Worm (Caenorhabditis elegans) whole organism, L1 larva: ENCODE results near the gene nhr-96.

ENCODE experiments used
- C16A3.4 ChIP-seq: fragments of 150-350 bp; optimal IDR thresholded peaks from 2 replicates; lab custom pipeline; 2014; ENCODE audit warnings: missing biosample characterization, missing genetic modification characterization
- F16B12.6 ChIP-seq: fragments of 150-350 bp; optimal IDR thresholded peaks from 2 replicates; lab custom pipeline; 2014; ENCODE audit warnings: missing biosample characterization, missing genetic modification characterization
- Y116A8C.19 ChIP-seq: sonication (generic microtip); optimal IDR thresholded peaks from 2 replicates; lab custom pipeline; 2016; ENCODE audit warnings: missing compliant biosample characterization, missing genetic modification characterization, borderline replicate concordance
- aha-1 ChIP-seq: fragments of 150-350 bp; optimal IDR thresholded peaks from 2 replicates; lab custom pipeline; 2014; ENCODE audit warnings: missing biosample characterization, missing genetic modification characterization
- alr-1 ChIP-seq: fragments of 200-800 bp; sonication (Bioruptor generic); optimal IDR thresholded peaks from 2 replicates; lab custom pipeline; 2018; ENCODE audit warnings: borderline replicate concordance, mild to moderate bottlenecking, missing genetic modification characterization, missing compliant biosample characterization
- aly-2 ChIP-seq: fragments of 150-350 bp; optimal IDR thresholded peaks from 2 replicates; lab custom pipeline; 2014; ENCODE audit warnings: missing biosample characterization, missing genetic modification characterization
- ama-1 ChIP-seq: fragments of 150-350 bp; optimal IDR thresholded peaks from 2 replicates; lab custom pipeline; 2014
- ceh-63 ChIP-seq: fragments of 200-800 bp; sonication (Bioruptor generic); optimal IDR thresholded peaks from 2 replicates; lab custom pipeline; 2018; ENCODE audit warnings: mild to moderate bottlenecking, missing genetic modification characterization, missing compliant biosample characterization
- ceh-8 ChIP-seq: fragments of 200-800 bp; sonication (Bioruptor generic); optimal IDR thresholded peaks from 2 replicates; lab custom pipeline; 2018; ENCODE audit warnings: mild to moderate bottlenecking, missing genetic modification characterization, moderate library complexity, missing compliant biosample characterization
- ceh-82 ChIP-seq, 3 experiments: fragments of 150-350 bp in 1 of 3; sonication (generic microtip) in 2 of 3; optimal IDR thresholded peaks; 2 replicates each; lab custom pipeline; 2014 to 2017; ENCODE audit warnings: missing biosample characterization in 3 of 3, missing genetic modification characterization in 3 of 3
- ceh-90 ChIP-seq: sonication (generic microtip); optimal IDR thresholded peaks from 2 replicates; lab custom pipeline; 2016; ENCODE audit warnings: missing genetic modification characterization, missing compliant biosample characterization
- ces-1 ChIP-seq: fragments of 150-350 bp; optimal IDR thresholded peaks from 2 replicates; lab custom pipeline; 2014; ENCODE audit warnings: missing biosample characterization, missing genetic modification reagents, missing genetic modification characterization
- dpl-1 ChIP-seq, 3 experiments: fragments of 150-350 bp in 2 of 3; sonication (generic microtip) in 1 of 3; optimal IDR thresholded peaks; 2 replicates each; lab custom pipeline; 2014 to 2017; ENCODE audit warnings: missing biosample characterization in 3 of 3, missing genetic modification characterization in 3 of 3, missing genetic modification reagents in 3 of 3
- efl-1 ChIP-seq, 4 experiments: fragments of 150-350 bp; optimal IDR thresholded peaks in 3 of 4; peaks in 1 of 4; 1 replicate in 1 of 4; 2 replicates in 3 of 4; lab custom pipeline; 2014; ENCODE audit warnings: missing biosample characterization in 2 of 4, missing genetic modification characterization in 2 of 4, missing genetic modification reagents in 2 of 4
- efl-3 ChIP-seq: fragments of 200-800 bp; sonication (Bioruptor generic); optimal IDR thresholded peaks from 2 replicates; lab custom pipeline; 2018; ENCODE audit warnings: mild to moderate bottlenecking, missing genetic modification characterization, missing compliant biosample characterization
- elt-2 ChIP-seq: sonication (generic microtip); optimal IDR thresholded peaks from 2 replicates; lab custom pipeline; 2016; ENCODE audit warnings: missing genetic modification characterization, mild to moderate bottlenecking, inconsistent platforms, missing compliant biosample characterization, missing genetic modification reagents
- fkh-10 ChIP-seq: sonication (generic microtip); optimal IDR thresholded peaks from 2 replicates; lab custom pipeline; 2017; ENCODE audit warnings: missing biosample characterization, missing genetic modification reagents, missing genetic modification characterization
- fkh-4 ChIP-seq: sonication (generic microtip); optimal IDR thresholded peaks from 2 replicates; lab custom pipeline; 2016; ENCODE audit warnings: missing compliant biosample characterization, missing genetic modification characterization, borderline replicate concordance
- fkh-8 ChIP-seq: sonication (generic microtip); optimal IDR thresholded peaks from 2 replicates; lab custom pipeline; 2016; ENCODE audit warnings: mild to moderate bottlenecking, missing genetic modification characterization, missing compliant biosample characterization
- hlh-17 ChIP-seq: fragments of 200-800 bp; sonication (Bioruptor generic); optimal IDR thresholded peaks from 2 replicates; lab custom pipeline; 2018; ENCODE audit warnings: missing genetic modification characterization, mild to moderate bottlenecking, missing compliant biosample characterization, moderate library complexity, borderline replicate concordance
- hlh-4 ChIP-seq: sonication (generic microtip); optimal IDR thresholded peaks from 2 replicates; lab custom pipeline; 2016; ENCODE audit warnings: mild to moderate bottlenecking, missing genetic modification characterization, missing compliant biosample characterization
- hpl-2 ChIP-seq: fragments of 150-350 bp; optimal IDR thresholded peaks from 2 replicates; lab custom pipeline; 2014; ENCODE audit warnings: missing biosample characterization, missing genetic modification reagents, missing genetic modification characterization
- irx-1 ChIP-seq: sonication (generic microtip); optimal IDR thresholded peaks from 2 replicates; lab custom pipeline; 2016; ENCODE audit warnings: missing genetic modification characterization, missing compliant biosample characterization
- isw-1 ChIP-seq: fragments of 200-800 bp; sonication (Bioruptor generic); IDR thresholded peaks from 2 replicates; pipeline ENCODE4 v1.3.6; 2022; ENCODE audit warnings: missing genetic modification characterization, missing compliant biosample characterization
- jun-1 ChIP-seq: fragments of 150-350 bp; optimal IDR thresholded peaks from 2 replicates; lab custom pipeline; 2014; ENCODE audit warnings: missing biosample characterization, missing genetic modification reagents, missing genetic modification characterization
- lin-13 ChIP-seq: fragments of 150-350 bp; optimal IDR thresholded peaks from 2 replicates; lab custom pipeline; 2014; ENCODE audit warnings: missing biosample characterization, missing genetic modification reagents, missing genetic modification characterization
- lin-14 ChIP-seq: fragments of 200-800 bp; sonication (Bioruptor generic); optimal IDR thresholded peaks from 2 replicates; lab custom pipeline; 2018; ENCODE audit warnings: mild to moderate bottlenecking, missing genetic modification characterization, moderate library complexity, missing compliant biosample characterization
- lin-15B ChIP-seq: fragments of 150-350 bp; sonication (generic microtip); optimal IDR thresholded peaks from 3 replicates; lab custom pipeline; 2014; ENCODE audit warnings: missing biosample characterization, missing genetic modification characterization
- lin-35 ChIP-seq, 2 experiments: fragments of 150-350 bp; optimal IDR thresholded peaks; 2 replicates each; lab custom pipeline; 2014; ENCODE audit warnings: missing biosample characterization in 2 of 2, missing genetic modification characterization in 2 of 2, missing genetic modification reagents in 2 of 2
- lir-3 ChIP-seq: sonication (generic microtip); optimal IDR thresholded peaks from 2 replicates; lab custom pipeline; 2016; ENCODE audit warnings: mild to moderate bottlenecking, missing genetic modification characterization, moderate library complexity, missing compliant biosample characterization; ENCODE audit not compliant: poor library complexity
- nhr-19 ChIP-seq: fragments of 200-800 bp; sonication (Bioruptor generic); conservative IDR thresholded peaks from 2 replicates; pipeline ENCODE4 v1.3.6; 2022; ENCODE audit warnings: missing genetic modification characterization, missing compliant biosample characterization
- nhr-20 ChIP-seq: sonication (generic microtip); optimal IDR thresholded peaks from 2 replicates; lab custom pipeline; 2016; ENCODE audit warnings: mild to moderate bottlenecking, missing genetic modification characterization, missing compliant biosample characterization
- nhr-237 ChIP-seq: fragments of 150-350 bp; optimal IDR thresholded peaks from 2 replicates; lab custom pipeline; 2014; ENCODE audit warnings: missing biosample characterization, missing genetic modification characterization
- nhr-28 ChIP-seq: fragments of 150-350 bp; optimal IDR thresholded peaks from 2 replicates; lab custom pipeline; 2014; ENCODE audit warnings: missing biosample characterization, missing genetic modification characterization
- nhr-47 ChIP-seq: sonication (generic microtip); optimal IDR thresholded peaks from 2 replicates; lab custom pipeline; 2016; ENCODE audit warnings: mild to moderate bottlenecking, missing genetic modification characterization, moderate library complexity, missing compliant biosample characterization
- nhr-71 ChIP-seq: sonication (generic microtip); optimal IDR thresholded peaks from 2 replicates; lab custom pipeline; 2016; ENCODE audit warnings: mild to moderate bottlenecking, missing genetic modification characterization, moderate library complexity, missing compliant biosample characterization
- nhr-76 ChIP-seq: sonication (generic microtip); optimal IDR thresholded peaks from 2 replicates; lab custom pipeline; 2017; ENCODE audit warnings: missing biosample characterization, missing genetic modification characterization
- nhr-77 ChIP-seq: fragments of 150-350 bp; optimal IDR thresholded peaks from 2 replicates; lab custom pipeline; 2014; ENCODE audit warnings: missing biosample characterization, missing genetic modification characterization
- nhr-85 ChIP-seq: sonication (generic microtip); peaks from one replicate; lab custom pipeline; 2016; ENCODE audit warnings: missing genetic modification characterization, inconsistent platforms, missing compliant biosample characterization
- nhr-90 ChIP-seq: sonication (generic microtip); optimal IDR thresholded peaks from 2 replicates; lab custom pipeline; 2016; ENCODE audit warnings: mild to moderate bottlenecking, missing genetic modification characterization, missing compliant biosample characterization; ENCODE audit not compliant: poor library complexity
- pag-3 ChIP-seq: sonication (generic microtip); optimal IDR thresholded peaks from 2 replicates; lab custom pipeline; 2017; ENCODE audit warnings: missing genetic modification characterization, mild to moderate bottlenecking, missing compliant biosample characterization, antibody characterized with exemption, borderline replicate concordance; ENCODE audit not compliant: insufficient read depth
- rnt-1 ChIP-seq: sonication (generic microtip); optimal IDR thresholded peaks from 2 replicates; lab custom pipeline; 2016; ENCODE audit warnings: mild to moderate bottlenecking, missing genetic modification characterization, moderate library complexity, missing compliant biosample characterization
- skn-1 ChIP-seq: fragments of 150-350 bp; optimal IDR thresholded peaks from 2 replicates; lab custom pipeline; 2014; ENCODE audit warnings: missing biosample characterization, missing genetic modification characterization
- snpc-4 ChIP-seq: fragments of 150-350 bp; optimal IDR thresholded peaks from 2 replicates; lab custom pipeline; 2014; ENCODE audit warnings: missing biosample characterization, missing genetic modification characterization
- snu-23 ChIP-seq: sonication (generic microtip); optimal IDR thresholded peaks from 2 replicates; lab custom pipeline; 2016; ENCODE audit warnings: missing genetic modification characterization, missing compliant biosample characterization
- sox-4 ChIP-seq: sonication (generic microtip); optimal IDR thresholded peaks from 2 replicates; lab custom pipeline; 2016; ENCODE audit warnings: missing genetic modification characterization, missing compliant biosample characterization
- sup-37 ChIP-seq: fragments of 200-800 bp; sonication (Bioruptor generic); optimal IDR thresholded peaks from 2 replicates; lab custom pipeline; 2018; ENCODE audit warnings: mild to moderate bottlenecking, missing genetic modification characterization, missing compliant biosample characterization
- swsn-7 ChIP-seq: sonication (generic microtip); optimal IDR thresholded peaks from 2 replicates; lab custom pipeline; 2016; ENCODE audit warnings: missing genetic modification characterization, missing compliant biosample characterization
- tlp-1 ChIP-seq: fragments of 150-350 bp; optimal IDR thresholded peaks from 2 replicates; lab custom pipeline; 2014; ENCODE audit warnings: missing biosample characterization, missing genetic modification characterization
- unc-62 ChIP-seq: fragments of 150-350 bp; optimal IDR thresholded peaks from 2 replicates; lab custom pipeline; 2014; ENCODE audit warnings: missing biosample characterization, missing genetic modification reagents, missing genetic modification characterization
- unc-86 ChIP-seq: sonication (generic microtip); optimal IDR thresholded peaks from 2 replicates; lab custom pipeline; 2016; ENCODE audit warnings: missing genetic modification characterization, missing compliant biosample characterization
- unc-98 ChIP-seq: fragments of 200-800 bp; sonication (Bioruptor generic); IDR thresholded peaks from 2 replicates; pipeline ENCODE4 v1.3.6; 2022; ENCODE audit warnings: missing genetic modification characterization, missing compliant biosample characterization
- xbp-1 ChIP-seq: sonication (generic microtip); optimal IDR thresholded peaks from 2 replicates; lab custom pipeline; 2016; ENCODE audit warnings: missing genetic modification characterization, missing compliant biosample characterization

nhr-96 gene

ce11 chrV:2277260-2277659 is 44.0 kb downstream of the nhr-96 start:
- TF ChIP-seq nhr-77 (tag; lab: Kevin White, UChicago) (peak; percentile 50), unc-98 (GFP tag; lab: Robert Waterston, UW) (no peak), nhr-71 (tag; lab: Kevin White, UChicago) (peak; percentile 21), F16B12.6 (no peak), snpc-4 (tag; lab: Kevin White, UChicago) (no peak), nhr-28 (tag; lab: Kevin White, UChicago) (no peak), ama-1 (lab: Kevin White, UChicago) (no peak), aha-1 (no peak), pag-3 (tag; lab: Kevin White, UChicago) (no peak), xbp-1 (tag; lab: Kevin White, UChicago) (no peak), elt-2 (tag; lab: Kevin White, UChicago) (no peak), lin-13 (GFP tag; lab: Kevin White, UChicago) (peak; percentile 25), alr-1 (tag; lab: Kevin White, UChicago) (no peak), nhr-47 (tag; lab: Kevin White, UChicago) (no peak), rnt-1 (tag; lab: Kevin White, UChicago) (no peak), efl-3 (GFP tag; lab: Kevin White, UChicago) (no peak), ceh-8 (GFP tag; lab: Kevin White, UChicago) (no peak), hlh-4 (tag; lab: Kevin White, UChicago) (no peak), tlp-1 (tag; lab: Kevin White, UChicago) (no peak), dpl-1 (GFP tag; optimal IDR thresholded peaks at IDR 0.05; lab: Kevin White, UChicago) (no peak), unc-86 (tag; lab: Kevin White, UChicago) (no peak), nhr-20 (tag; lab: Kevin White, UChicago) (peak; percentile 13), fkh-4 (tag; lab: Kevin White, UChicago) (no peak), sup-37 (no peak), nhr-237 (tag; lab: Kevin White, UChicago) (no peak), snu-23 (peak; percentile 19), nhr-19 (GFP tag; lab: Robert Waterston, UW) (no peak), ceh-63 (GFP tag; lab: Kevin White, UChicago) (no peak), lir-3 (tag; lab: Kevin White, UChicago) (no peak), isw-1 (GFP tag; lab: Robert Waterston, UW) (no peak), ceh-82 (tag; optimal IDR thresholded peaks at IDR 0.05; lab: Kevin White, UChicago) (peak in 1 of 3 experiments; percentile 21), C16A3.4 (no peak), Y116A8C.19 (tag; lab: Kevin White, UChicago) (no peak), fkh-10 (GFP tag; lab: Kevin White, UChicago) (no peak), ceh-90 (tag; lab: Kevin White, UChicago) (no peak), nhr-85 (tag; lab: Kevin White, UChicago) (peak; percentile 42), lin-15B (tag; lab: Kevin White, UChicago) (no peak), hlh-17 (GFP tag; lab: Kevin White, UChicago) (no peak), lin-14 (GFP tag; lab: Kevin White, UChicago) (peak; percentile 67), ces-1 (GFP tag; lab: Kevin White, UChicago) (no peak), aly-2 (tag; lab: Kevin White, UChicago) (no peak), hpl-2 (no peak), jun-1 (tag; lab: Kevin White, UChicago) (no peak), swsn-7 (no peak), efl-1 (optimal IDR thresholded peaks at IDR 0.05; lab: Kevin White, UChicago) (no peak), efl-1 (GFP tag; optimal IDR thresholded peaks at IDR 0.05 in 1 of 2; lab: Kevin White, UChicago) (peak in 1 of 2 experiments; percentile 81), unc-62 (GFP tag; lab: Kevin White, UChicago) (no peak), sox-4 (tag; lab: Kevin White, UChicago) (no peak), lin-35 (GFP tag; optimal IDR thresholded peaks at IDR 0.05; lab: Kevin White, UChicago) (peak in 1 of 2 experiments; percentile 48), skn-1 (no peak), nhr-90 (tag; lab: Kevin White, UChicago) (no peak), irx-1 (tag; lab: Kevin White, UChicago) (no peak), fkh-8 (tag; lab: Kevin White, UChicago) (peak; percentile 19), nhr-76 (tag; lab: Kevin White, UChicago) (no peak)
